ENCODE assay signal across 1 worm cellular context in genomic region chrIII:12327528-12327997, ce11.
TF ChIP-seq lines count a peak whose summit lies in the region.

TSS of gene zip-12 (plus strand) at chrIII:12327914.
TSS of gene Y75B8A.63 (plus strand) at chrIII:12327947.

TF ChIP-seq in whole organism, L4 larva, 104 proteins besides CTCF, POLR2A, EP300 and RAD21 (continued from another document):
- TF ChIP-seq ZK337.2 (GFP tag; IDR thresholded peaks at IDR 0.05; lab: Robert Waterston, UW) (no peak), set-16 (GFP tag; IDR thresholded peaks at IDR 0.05; lab: Robert Waterston, UW) (peak; percentile 54), hmg-1.1 (GFP tag; IDR thresholded peaks at IDR 0.05; lab: Robert Waterston, UW) (no peak), Y75B8A.6 (GFP tag; IDR thresholded peaks at IDR 0.05; lab: Robert Waterston, UW) (no peak), unc-130 (GFP tag; optimal IDR thresholded peaks at IDR 0.05; lab: Kevin White, UChicago) (no peak), D1046.2 (GFP tag; IDR thresholded peaks at IDR 0.05; lab: Robert Waterston, UW) (no peak), arid-1 (GFP tag; conservative IDR thresholded peaks at IDR 0.05; lab: Robert Waterston, UW) (no peak), jun-1 (tag; optimal IDR thresholded peaks at IDR 0.05; lab: Kevin White, UChicago) (no peak), hlh-30 (tag; optimal IDR thresholded peaks at IDR 0.05; lab: Kevin White, UChicago; ENCODE audit: insufficient read depth) (peak; percentile 80), ceh-20 (GFP tag; IDR thresholded peaks at IDR 0.05; lab: Robert Waterston, UW) (no peak), egl-43 (GFP tag; IDR thresholded peaks at IDR 0.05; lab: Robert Waterston, UW) (no peak), daf-12 (tag; optimal IDR thresholded peaks at IDR 0.05; lab: Kevin White, UChicago) (no peak), mes-2 (tag; optimal IDR thresholded peaks at IDR 0.05; lab: Kevin White, UChicago; ENCODE audit: poor library complexity, severe bottlenecking) (peak; percentile 4), Y48G9A.11 (GFP tag; IDR thresholded peaks at IDR 0.05; lab: Robert Waterston, UW) (no peak), F26F4.8 (GFP tag; conservative IDR thresholded peaks at IDR 0.05; lab: Robert Waterston, UW) (no peak), nhr-76 (tag; optimal IDR thresholded peaks at IDR 0.05; lab: Kevin White, UChicago) (no peak), saeg-2 (GFP tag; IDR thresholded peaks at IDR 0.05; lab: Robert Waterston, UW) (no peak), dmd-6 (GFP tag; IDR thresholded peaks at IDR 0.05; lab: Robert Waterston, UW) (peak; percentile 55), pha-4 (GFP tag; IDR thresholded peaks at IDR 0.05; lab: Robert Waterston, UW) (0 out of 2 replicates have a peak, but pooled peaks have one; percentile 31), pha-4 (tag; optimal IDR thresholded peaks at IDR 0.05; lab: Kevin White, UChicago) (no peak), nhr-42 (GFP tag; IDR thresholded peaks at IDR 0.05; lab: Robert Waterston, UW) (no peak), daf-16 (GFP tag; optimal IDR thresholded peaks at IDR 0.05; lab: Kevin White, UChicago) (no peak), daf-16 (tag; optimal IDR thresholded peaks at IDR 0.05; lab: Kevin White, UChicago) (peak; percentile 49), spr-3 (GFP tag; optimal IDR thresholded peaks at IDR 0.05; lab: Kevin White, UChicago) (no peak), duxl-1 (tag; optimal IDR thresholded peaks at IDR 0.05; lab: Kevin White, UChicago; ENCODE audit: poor library complexity) (no peak), dmd-9 (GFP tag; IDR thresholded peaks at IDR 0.05; lab: Robert Waterston, UW) (no peak), lsy-2 (tag; optimal IDR thresholded peaks at IDR 0.05; lab: Kevin White, UChicago) (peak in 1 of 2 experiments; percentile 36), Y105C5A.15 (GFP tag; IDR thresholded peaks at IDR 0.05; lab: Robert Waterston, UW) (no peak), unc-39 (tag; optimal IDR thresholded peaks at IDR 0.05; lab: Kevin White, UChicago) (no peak), pqm-1 (tag; optimal IDR thresholded peaks at IDR 0.05; lab: Kevin White, UChicago) (peak; percentile 52), ceh-62 (tag; optimal IDR thresholded peaks at IDR 0.05; lab: Kevin White, UChicago) (no peak), lin-38 (GFP tag; IDR thresholded peaks at IDR 0.05; lab: Robert Waterston, UW) (peak; percentile 20; the same call in 1 of the 2 replicates), zag-1 (tag; optimal IDR thresholded peaks at IDR 0.05; lab: Kevin White, UChicago) (no peak)
